Fruit fly (Drosophila melanogaster): ENCODE data around the gene CtIP.

The CtIP gene

DNA sequence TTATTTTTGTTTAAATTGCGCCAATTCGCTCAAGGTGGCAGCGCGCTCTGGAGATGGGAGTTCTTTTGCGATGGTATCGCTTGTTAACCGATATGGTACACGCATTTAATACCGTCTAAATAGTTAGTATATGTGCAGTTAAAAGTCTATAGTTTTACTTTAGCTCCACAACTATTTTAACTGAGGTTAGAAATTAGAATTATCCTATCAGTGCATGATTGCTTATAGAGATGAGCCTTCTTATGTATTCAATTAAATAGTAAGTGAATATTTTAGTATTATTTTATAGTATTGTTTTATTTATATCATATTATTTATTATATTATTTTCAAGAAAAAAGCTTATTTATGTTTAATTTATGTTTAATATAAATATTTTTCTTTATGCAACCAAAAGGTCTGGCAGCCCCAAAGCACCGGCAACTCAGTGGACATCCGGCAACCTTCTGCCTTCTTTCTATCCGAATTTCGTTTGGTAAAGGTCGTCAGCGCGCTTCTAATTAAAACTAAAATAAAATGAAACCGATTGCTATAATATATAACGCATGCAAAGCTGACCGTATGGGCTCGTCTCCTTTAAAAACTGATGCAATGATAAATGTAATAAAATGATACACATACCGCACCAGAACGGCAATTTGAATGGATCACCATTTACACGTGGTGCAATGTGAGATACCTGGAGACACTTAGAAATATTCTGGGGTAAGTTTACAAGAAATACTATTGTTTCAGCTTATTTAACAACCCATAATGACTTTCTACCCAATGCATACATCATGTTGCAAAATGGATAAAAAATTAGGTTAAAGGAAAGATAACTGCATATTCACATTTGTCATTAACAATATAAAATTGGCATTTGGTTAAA is 17.0 kb downstream of the CtIP start, which contains the start of gene CG5199 (continued):
- TF ChIP-seq CG7745 (tag; optimal IDR thresholded peaks at IDR 0.05): no peak
- peak; percentile 69 for TF ChIP-seq Sox100B (GFP tag; optimal IDR thresholded peaks at IDR 0.05)
- TF ChIP-seq Dad (GFP tag; optimal IDR thresholded peaks at IDR 0.05): no peak
- TF ChIP-seq CG13424 (tag; optimal IDR thresholded peaks at IDR 0.05): peak; percentile 76
- TF ChIP-seq CG10431 (GFP tag; optimal IDR thresholded peaks at IDR 0.05): no peak
- peak; percentile 61 for TF ChIP-seq Sox102F (GFP tag; optimal IDR thresholded peaks at IDR 0.05)
- TF ChIP-seq CG31388 (GFP tag; optimal IDR thresholded peaks at IDR 0.05): peak; percentile 56
- no peak for TF ChIP-seq Hand (GFP tag; optimal IDR thresholded peaks at IDR 0.05)
- TF ChIP-seq lola (GFP tag; optimal IDR thresholded peaks at IDR 0.05): peak in 1 of 3 experiments; percentile 75
- peak; percentile 68; the same call in 2 of the 3 replicates for TF ChIP-seq Mrtf (GFP tag; IDR thresholded peaks at IDR 0.05)
- TF ChIP-seq gce (GFP tag; IDR thresholded peaks at IDR 0.05): no peak
- peak; percentile 19 for TF ChIP-seq CG18476 (GFP tag; optimal IDR thresholded peaks at IDR 0.05)
- no peak for TF ChIP-seq crc (GFP tag; optimal IDR thresholded peaks at IDR 0.05)
- TF ChIP-seq zfh2 (GFP tag; optimal IDR thresholded peaks at IDR 0.05): peak; percentile 53
- no peak for TF ChIP-seq CG1832 (GFP tag; optimal IDR thresholded peaks at IDR 0.05)
- no peak for TF ChIP-seq NC2β (GFP tag; optimal IDR thresholded peaks at IDR 0.05)
- no peak for TF ChIP-seq CG5180 (GFP tag; optimal IDR thresholded peaks at IDR 0.05)
- peak; percentile 62; the same call in 1 of the 3 replicates for TF ChIP-seq zfh1 (GFP tag; IDR thresholded peaks at IDR 0.05)
- TF ChIP-seq CG2129 (GFP tag; IDR thresholded peaks at IDR 0.05; ENCODE audit: partially characterized antibody): peak; percentile 61; the same call in 1 of the 2 replicates
- peak; percentile 54 for TF ChIP-seq NfI (GFP tag; optimal IDR thresholded peaks at IDR 0.05)
- peak; percentile 75 for TF ChIP-seq Bgb (GFP tag; IDR thresholded peaks at IDR 0.05; ENCODE audit: partially characterized antibody)
- no peak for TF ChIP-seq luna (GFP tag; optimal IDR thresholded peaks at IDR 0.05)
- TF ChIP-seq CG31224 (GFP tag; IDR thresholded peaks at IDR 0.05): peak; percentile 42; the same call in 1 of the 2 replicates
- TF ChIP-seq eyg (GFP tag; optimal IDR thresholded peaks at IDR 0.05): no peak
- peak; percentile 91 for TF ChIP-seq gem (tag; optimal IDR thresholded peaks at IDR 0.05)
- TF ChIP-seq p53 (GFP tag; optimal IDR thresholded peaks at IDR 0.05): no peak
- no peak for TF ChIP-seq CG2199 (GFP tag; IDR thresholded peaks at IDR 0.05)
- peak; percentile 33 for TF ChIP-seq gfzf (GFP tag; optimal IDR thresholded peaks at IDR 0.05)
- peak; percentile 76 for TF ChIP-seq fd96Cb (tag; optimal IDR thresholded peaks at IDR 0.05)
- no peak for TF ChIP-seq NK7.1 (GFP tag; optimal IDR thresholded peaks at IDR 0.05)
- peak; percentile 62 for TF ChIP-seq Dp (GFP tag; optimal IDR thresholded peaks at IDR 0.05)
- TF ChIP-seq ac (GFP tag; optimal IDR thresholded peaks at IDR 0.05): no peak
- no peak for TF ChIP-seq schlank (tag; optimal IDR thresholded peaks at IDR 0.05)
- peak; percentile 59 for TF ChIP-seq CG10979 (tag; optimal IDR thresholded peaks at IDR 0.05)
- no peak for TF ChIP-seq CG6854 (GFP tag; optimal IDR thresholded peaks at IDR 0.05)
- no peak for TF ChIP-seq CG11247 (GFP tag; IDR thresholded peaks at IDR 0.05)
- peak; percentile 49 for TF ChIP-seq CG12104 (GFP tag; optimal IDR thresholded peaks at IDR 0.05)
- TF ChIP-seq hkb (optimal IDR thresholded peaks at IDR 0.05): no peak
- TF ChIP-seq hkb (GFP tag; IDR thresholded peaks at IDR 0.05): no peak
- TF ChIP-seq CG6654 (GFP tag; optimal IDR thresholded peaks at IDR 0.05): peak; percentile 10
- TF ChIP-seq gcm2 (GFP tag; optimal IDR thresholded peaks at IDR 0.05): no peak
- peak; percentile 58 for TF ChIP-seq CG15269 (tag; optimal IDR thresholded peaks at IDR 0.05)
- no peak for TF ChIP-seq h (optimal IDR thresholded peaks at IDR 0.05)
- peak; percentile 24 for TF ChIP-seq Dip3 (GFP tag; optimal IDR thresholded peaks at IDR 0.05)
- TF ChIP-seq hth (optimal IDR thresholded peaks at IDR 0.05): no peak
- peak; percentile 19 for TF ChIP-seq CG3995 (GFP tag; optimal IDR thresholded peaks at IDR 0.05)
- no peak for TF ChIP-seq bowl (GFP tag; IDR thresholded peaks at IDR 0.05)
- no peak for TF ChIP-seq Hr39 (optimal IDR thresholded peaks at IDR 0.05)
- TF ChIP-seq CG12155 (GFP tag; optimal IDR thresholded peaks at IDR 0.05): peak; percentile 58
- TF ChIP-seq CG8359 (GFP tag; optimal IDR thresholded peaks at IDR 0.05; ENCODE audit: borderline replicate concordance): peak; percentile 40
